Worm (Caenorhabditis elegans): ENCODE results near the gene his-24.

DNA sequence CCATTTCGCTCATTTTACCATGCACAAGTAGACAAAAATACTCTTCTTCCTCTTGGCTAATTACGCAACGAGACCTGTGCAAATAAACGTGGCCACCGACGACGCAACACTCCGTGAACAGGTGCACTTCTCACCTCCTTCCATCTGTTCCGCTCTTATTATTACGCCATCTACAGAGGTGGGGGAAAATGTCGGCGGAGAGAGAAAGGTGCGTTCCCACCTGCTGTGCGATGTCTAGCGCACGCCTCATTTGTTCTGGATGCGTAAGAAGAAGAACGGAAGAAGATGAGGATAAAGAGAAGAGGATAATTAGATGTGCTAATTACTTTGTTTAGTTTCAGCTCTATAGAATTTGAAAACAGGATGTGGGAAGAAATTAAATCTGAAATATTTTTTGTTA, 3.4 kb upstream of the his-24 start:
- TF ChIP-seq pha-4 (tag; optimal IDR thresholded peaks at IDR 0.05) (no peak), lim-6 (tag; optimal IDR thresholded peaks at IDR 0.05) (no peak), unc-86 (tag; optimal IDR thresholded peaks at IDR 0.05) (no peak), pag-3 (tag; optimal IDR thresholded peaks at IDR 0.05; ENCODE audit: borderline replicate concordance) (no peak), Y22D7AL.16 (tag; optimal IDR thresholded peaks at IDR 0.05) (no peak), nhr-11 (tag; optimal IDR thresholded peaks at IDR 0.05) (no peak), sox-2 (GFP tag; IDR thresholded peaks at IDR 0.05) (0 out of 2 replicates have a peak, but pooled peaks have one; percentile 7), ets-4 (tag; optimal IDR thresholded peaks at IDR 0.05) (no peak), tbx-2 (tag; optimal IDR thresholded peaks at IDR 0.05) (peak; percentile 94), fkh-10 (GFP tag; optimal IDR thresholded peaks at IDR 0.05) (no peak)

Data from whole organism, late embryonic.